Fruit fly (Drosophila melanogaster) whole organism, embryonic: ENCODE data around the gene CG4914.

Experiments
- Abd-B ChIP-seq: fragments of 200-800 bp; sonication (Bioruptor generic); optimal IDR thresholded peaks from 2 replicates; lab custom pipeline; 2018; ENCODE audit warnings: missing biosample characterization, mild to moderate bottlenecking, missing genetic modification characterization, moderate library complexity
- B-H2 ChIP-seq: fragments of 200-800 bp; sonication (Bioruptor generic); optimal IDR thresholded peaks from 2 replicates; lab custom pipeline; 2018; ENCODE audit warnings: missing biosample characterization, mild to moderate bottlenecking, missing genetic modification characterization
- CG1024 ChIP-seq: fragments of 200-800 bp; sonication (Bioruptor generic); IDR thresholded peaks from 2 replicates; pipeline ENCODE4 v1.3.6; 2022; ENCODE audit warnings: missing biosample characterization, missing genetic modification characterization
- CG11695 ChIP-seq: fragments of 200-800 bp; sonication (Bioruptor generic); IDR thresholded peaks from 3 replicates; pipeline ENCODE4 v1.3.6; 2022; ENCODE audit warnings: missing biosample characterization, missing genetic modification characterization
- CG13123 ChIP-seq: fragments of 200-800 bp; sonication (Bioruptor generic); optimal IDR thresholded peaks from 2 replicates; lab custom pipeline; 2016; ENCODE audit warnings: missing biosample characterization, missing genetic modification characterization
- CG17186 ChIP-seq: fragments of 200-800 bp; sonication (Bioruptor generic); optimal IDR thresholded peaks from 3 replicates; lab custom pipeline; 2017; ENCODE audit warnings: missing biosample characterization, missing genetic modification reagents, missing genetic modification characterization
- CG17385 ChIP-seq: fragments of 200-800 bp; sonication (Bioruptor generic); optimal IDR thresholded peaks from 3 replicates; lab custom pipeline; 2018; ENCODE audit warnings: missing biosample characterization, mild to moderate bottlenecking, missing genetic modification characterization
- CG17612 ChIP-seq: fragments of 200-800 bp; sonication (Bioruptor generic); IDR thresholded peaks from 2 replicates; pipeline ENCODE4 v1.3.6; 2022; ENCODE audit warnings: missing biosample characterization, missing genetic modification characterization
- CG2116 ChIP-seq: fragments of 200-800 bp; sonication (Bioruptor generic); optimal IDR thresholded peaks from 3 replicates; lab custom pipeline; 2018; ENCODE audit warnings: missing biosample characterization, mild to moderate bottlenecking, missing genetic modification characterization
- CG2712 ChIP-seq: fragments of 200-800 bp; optimal IDR thresholded peaks from 3 replicates; lab custom pipeline; 2019; ENCODE audit warnings: missing biosample characterization, mild to moderate bottlenecking, missing genetic modification characterization, moderate library complexity
- CG32767 ChIP-seq: fragments of 200-800 bp; sonication (Bioruptor generic); IDR thresholded peaks from 2 replicates; pipeline ENCODE4 v1.3.6; 2022; ENCODE audit warnings: missing biosample characterization, missing genetic modification characterization
- CG32772 ChIP-seq: fragments of 200-800 bp; sonication (Bioruptor generic); IDR thresholded peaks from 2 replicates; pipeline ENCODE4 v1.3.6; 2022; ENCODE audit warnings: missing biosample characterization, missing genetic modification characterization
- CG33213 ChIP-seq: fragments of 200-800 bp; sonication (Bioruptor generic); optimal IDR thresholded peaks from 3 replicates; lab custom pipeline; 2016; ENCODE audit warnings: missing biosample characterization, missing genetic modification characterization
- CG3838 ChIP-seq: fragments of 200-800 bp; sonication (Bioruptor generic); optimal IDR thresholded peaks from 3 replicates; lab custom pipeline; 2016; ENCODE audit warnings: missing biosample characterization, missing genetic modification characterization
- CG4282 ChIP-seq: fragments of 200-800 bp; sonication (Bioruptor generic); optimal IDR thresholded peaks from 2 replicates; lab custom pipeline; 2016; ENCODE audit warnings: missing biosample characterization, missing genetic modification characterization
- CG43689 ChIP-seq: fragments of 200-800 bp; sonication (Bioruptor generic); IDR thresholded peaks from 2 replicates; pipeline ENCODE4 v1.3.6; 2022; ENCODE audit warnings: missing biosample characterization, missing genetic modification characterization
- CG7556 ChIP-seq: fragments of 200-800 bp; sonication (Bioruptor generic); optimal IDR thresholded peaks from 2 replicates; lab custom pipeline; 2017; ENCODE audit warnings: missing biosample characterization, mild to moderate bottlenecking, missing genetic modification characterization
- CG8089 ChIP-seq: fragments of 200-800 bp; sonication (Bioruptor generic); optimal IDR thresholded peaks from 3 replicates; lab custom pipeline; 2016; ENCODE audit warnings: missing biosample characterization, missing genetic modification characterization
- CG9797 ChIP-seq: fragments of 200-800 bp; sonication (Bioruptor generic); optimal IDR thresholded peaks from 3 replicates; lab custom pipeline; 2018; ENCODE audit warnings: missing biosample characterization, mild to moderate bottlenecking, missing genetic modification characterization
- CG9817 ChIP-seq: fragments of 200-800 bp; sonication (Bioruptor generic); optimal IDR thresholded peaks from 2 replicates; lab custom pipeline; 2018; ENCODE audit warnings: missing biosample characterization, mild to moderate bottlenecking, missing genetic modification characterization, moderate library complexity
- CG9932 ChIP-seq: fragments of 200-800 bp; sonication (Bioruptor generic); IDR thresholded peaks from 2 replicates; pipeline ENCODE4 v1.3.6; 2022; ENCODE audit warnings: missing biosample characterization, missing genetic modification characterization
- Doc2 ChIP-seq: fragments of 200-800 bp; sonication (Bioruptor generic); IDR thresholded peaks from 2 replicates; pipeline ENCODE4 v1.3.6; 2022; ENCODE audit warnings: missing biosample characterization, missing genetic modification characterization
- Eip74EF ChIP-seq, 2 experiments: fragments of 200-800 bp in 1 of 2; fragments of >200 bp in 1 of 2; sonication (Bioruptor generic) in 1 of 2; optimal IDR thresholded peaks; 2 replicates each; lab custom pipeline; 2017 to 2019; ENCODE audit warnings: missing biosample characterization in 2 of 2, missing genetic modification characterization in 2 of 2, mild to moderate bottlenecking in 1 of 2, moderate library complexity in 1 of 2
- Fer1 ChIP-seq: fragments of 200-800 bp; sonication (Bioruptor generic); optimal IDR thresholded peaks from 2 replicates; lab custom pipeline; 2017; ENCODE audit warnings: missing biosample characterization, mild to moderate bottlenecking, missing genetic modification characterization
- HmgD ChIP-seq: fragments of 200-800 bp; sonication (Bioruptor generic); optimal IDR thresholded peaks from 3 replicates; lab custom pipeline; 2016; ENCODE audit warnings: missing biosample characterization, missing genetic modification characterization
- Scr ChIP-seq: fragments of 200-800 bp; sonication (Bioruptor generic); IDR thresholded peaks from 2 replicates; pipeline ENCODE4 v1.3.6; 2022; ENCODE audit warnings: missing biosample characterization, missing genetic modification characterization; ENCODE audit not compliant: partially characterized antibody
- Taf1 ChIP-seq: fragments of 200-800 bp; sonication (Bioruptor generic); IDR thresholded peaks from 2 replicates; pipeline ENCODE4 v1.3.6; 2022; ENCODE audit warnings: missing biosample characterization, missing genetic modification characterization
- amos ChIP-seq: fragments of 200-800 bp; sonication (Bioruptor generic); IDR thresholded peaks from 2 replicates; pipeline ENCODE4 v1.3.6; 2022; ENCODE audit warnings: missing biosample characterization, missing genetic modification characterization; ENCODE audit not compliant: partially characterized antibody
- br ChIP-seq: fragments of >200 bp; optimal IDR thresholded peaks from 2 replicates; lab custom pipeline; 2017
- croc ChIP-seq: fragments of 200-800 bp; sonication (Bioruptor generic); conservative IDR thresholded peaks from 3 replicates; pipeline ENCODE4 v1.3.6; 2022; ENCODE audit warnings: missing biosample characterization, missing genetic modification characterization
- cwo ChIP-seq: fragments of 200-800 bp; sonication (Bioruptor generic); optimal IDR thresholded peaks from 3 replicates; lab custom pipeline; 2017; ENCODE audit warnings: missing biosample characterization, missing genetic modification characterization, mild to moderate bottlenecking, moderate library complexity, missing genetic modification reagents
- da ChIP-seq: fragments of 200-800 bp; sonication (Bioruptor generic); optimal IDR thresholded peaks from 2 replicates; lab custom pipeline; 2016; ENCODE audit warnings: missing biosample characterization, missing genetic modification characterization
- dan ChIP-seq: fragments of 200-800 bp; sonication (Bioruptor generic); IDR thresholded peaks from 2 replicates; pipeline ENCODE4 v1.3.6; 2022; ENCODE audit warnings: missing biosample characterization, missing genetic modification characterization
- dmrt11E ChIP-seq: fragments of 200-800 bp; sonication (Bioruptor generic); optimal IDR thresholded peaks from 3 replicates; lab custom pipeline; 2018; ENCODE audit warnings: missing biosample characterization, mild to moderate bottlenecking, missing genetic modification characterization, moderate library complexity
- emc ChIP-seq: fragments of 200-800 bp; sonication (Bioruptor generic); optimal IDR thresholded peaks from 2 replicates; lab custom pipeline; 2016; ENCODE audit warnings: missing biosample characterization, missing genetic modification characterization
- gsb-n ChIP-seq: fragments of 200-800 bp; sonication (Bioruptor generic); optimal IDR thresholded peaks from 3 replicates; lab custom pipeline; 2018; ENCODE audit warnings: missing biosample characterization, mild to moderate bottlenecking, missing genetic modification characterization
- her ChIP-seq: fragments of 200-800 bp; sonication (Bioruptor generic); optimal IDR thresholded peaks from 2 replicates; lab custom pipeline; 2016; ENCODE audit warnings: missing biosample characterization, missing genetic modification characterization
- ind ChIP-seq: fragments of 200-800 bp; sonication (Bioruptor generic); optimal IDR thresholded peaks from 3 replicates; lab custom pipeline; 2016; ENCODE audit warnings: missing biosample characterization, missing genetic modification characterization
- lmd ChIP-seq: fragments of 200-800 bp; sonication (Bioruptor generic); IDR thresholded peaks from 2 replicates; pipeline ENCODE4 v1.3.6; 2022; ENCODE audit warnings: missing biosample characterization, missing genetic modification characterization
- mld ChIP-seq: fragments of 200-800 bp; sonication (Bioruptor generic); IDR thresholded peaks from 3 replicates; pipeline ENCODE4 v1.3.6; 2022; ENCODE audit warnings: missing biosample characterization, missing genetic modification characterization; ENCODE audit not compliant: partially characterized antibody
- nau ChIP-seq: fragments of 200-800 bp; sonication (Bioruptor generic); optimal IDR thresholded peaks from 3 replicates; lab custom pipeline; 2017; ENCODE audit warnings: missing biosample characterization, mild to moderate bottlenecking, missing genetic modification characterization, missing genetic modification reagents
- nerfin-1 ChIP-seq: fragments of 200-800 bp; sonication (Bioruptor generic); optimal IDR thresholded peaks from 3 replicates; lab custom pipeline; 2019; ENCODE audit warnings: missing biosample characterization, mild to moderate bottlenecking, missing genetic modification characterization, moderate library complexity
- pb ChIP-seq: fragments of 200-800 bp; sonication (Bioruptor generic); optimal IDR thresholded peaks from 3 replicates; lab custom pipeline; 2016; ENCODE audit warnings: missing biosample characterization, missing genetic modification characterization
- pros ChIP-seq: fragments of 200-800 bp; sonication (Bioruptor generic); optimal IDR thresholded peaks from 3 replicates; lab custom pipeline; 2019; ENCODE audit warnings: missing biosample characterization, mild to moderate bottlenecking, missing genetic modification characterization, moderate library complexity
- repo ChIP-seq: fragments of 200-800 bp; sonication (Bioruptor generic); optimal IDR thresholded peaks from 2 replicates; lab custom pipeline; 2016; ENCODE audit warnings: missing biosample characterization, missing genetic modification characterization
- seq ChIP-seq: fragments of 200-800 bp; sonication (Bioruptor generic); IDR thresholded peaks from 2 replicates; pipeline ENCODE4 v1.3.6; 2022; ENCODE audit warnings: missing biosample characterization, missing genetic modification characterization
- slou ChIP-seq: fragments of 200-800 bp; sonication (Bioruptor generic); optimal IDR thresholded peaks from 3 replicates; lab custom pipeline; 2016; ENCODE audit warnings: missing biosample characterization, missing genetic modification characterization
- slp2 ChIP-seq: fragments of 200-800 bp; sonication (Bioruptor generic); optimal IDR thresholded peaks from 2 replicates; lab custom pipeline; 2016; ENCODE audit warnings: missing biosample characterization, missing genetic modification characterization
- stwl ChIP-seq: fragments of 200-800 bp; sonication (Bioruptor generic); optimal IDR thresholded peaks from 3 replicates; lab custom pipeline; 2018; ENCODE audit warnings: missing biosample characterization, mild to moderate bottlenecking, missing genetic modification characterization, moderate library complexity
- zfh1 ChIP-seq: fragments of 200-800 bp; sonication (Bioruptor generic); IDR thresholded peaks from 3 replicates; pipeline ENCODE4 v1.3.6; 2022; ENCODE audit warnings: missing biosample characterization, missing genetic modification characterization

The CG4914 gene

DNA sequence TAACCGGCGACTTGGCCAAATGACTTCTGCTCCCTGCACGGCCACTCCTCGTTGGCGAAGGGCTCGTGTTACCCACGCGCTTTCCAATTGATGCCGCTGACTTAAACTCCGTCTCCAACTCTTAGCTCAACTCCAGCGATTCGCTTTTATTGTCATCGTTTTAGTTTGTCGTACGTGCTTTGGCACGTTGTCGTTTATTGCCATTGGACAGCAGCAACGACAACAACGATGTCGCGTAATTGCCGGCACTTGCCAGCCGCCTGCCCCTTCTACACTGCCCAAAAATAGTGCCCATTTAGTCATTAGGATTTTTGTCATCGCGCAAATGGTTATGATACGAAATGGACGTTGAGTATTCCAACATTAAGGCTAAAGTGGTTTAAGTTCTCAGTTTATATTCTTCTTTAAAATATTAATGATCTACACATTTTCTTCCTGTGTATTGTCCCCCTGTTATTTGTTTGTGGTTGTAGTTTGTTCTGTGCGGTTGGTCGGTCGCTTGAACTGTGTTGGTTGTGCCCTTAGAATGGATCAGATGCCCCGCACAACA, 12.1 kb downstream of the CG4914 start (continued):
- TF ChIP-seq CG13123 (GFP tag; lab: Kevin White, UChicago) (peak; percentile 78), her (peak; percentile 79), CG9817 (tag; lab: Kevin White, UChicago) (peak; percentile 81), slp2 (GFP tag; lab: Kevin White, UChicago) (peak; percentile 88), CG17385 (GFP tag; lab: Kevin White, UChicago) (peak; percentile 86), CG9797 (GFP tag; lab: Kevin White, UChicago) (peak; percentile 25), Scr (GFP tag; lab: Robert Waterston, UW) (no peak), CG43689 (GFP tag; lab: Robert Waterston, UW) (no peak; the same call in 1 of the 2 replicates), da (GFP tag; lab: Kevin White, UChicago) (peak; percentile 37), Taf1 (GFP tag; lab: Robert Waterston, UW) (peak; percentile 62; the same call in 1 of the 2 replicates), amos (GFP tag; lab: Robert Waterston, UW) (no peak), CG17612 (GFP tag; lab: Robert Waterston, UW) (peak; percentile 47; the same call in 1 of the 2 replicates), CG32772 (GFP tag; lab: Robert Waterston, UW) (peak; percentile 85), pros (GFP tag; lab: Kevin White, UChicago) (no peak), br (no peak), CG32767 (GFP tag; lab: Robert Waterston, UW) (peak; percentile 71), CG33213 (peak; percentile 88), dan (GFP tag; lab: Robert Waterston, UW) (peak; percentile 62; the same call in 1 of the 2 replicates), zfh1 (peak; percentile 92), CG11695 (GFP tag; lab: Robert Waterston, UW) (peak; percentile 85), slou (peak; percentile 80), CG3838 (peak; percentile 66), dmrt11E (tag; lab: Kevin White, UChicago) (peak; percentile 92), ind (GFP tag; lab: Kevin White, UChicago) (peak; percentile 80), emc (GFP tag; lab: Kevin White, UChicago) (peak; percentile 75), Eip74EF (GFP tag; optimal IDR thresholded peaks at IDR 0.05; lab: Kevin White, UChicago) (peak in 1 of 2 experiments; percentile 87), Doc2 (GFP tag; lab: Robert Waterston, UW) (0 out of 2 replicates have a peak, but pooled peaks have one; percentile 40), CG1024 (GFP tag; lab: Robert Waterston, UW) (peak; percentile 66), CG2712 (peak; percentile 94), CG2116 (GFP tag; lab: Kevin White, UChicago) (peak; percentile 44), croc (GFP tag; lab: Robert Waterston, UW) (peak; percentile 79), gsb-n (peak; percentile 84), CG4282 (GFP tag; lab: Kevin White, UChicago) (peak; percentile 83), CG8089 (GFP tag; lab: Kevin White, UChicago) (peak; percentile 88), CG7556 (GFP tag; lab: Kevin White, UChicago) (peak; percentile 89), repo (GFP tag; lab: Kevin White, UChicago) (peak; percentile 87), nerfin-1 (tag; lab: Kevin White, UChicago) (peak; percentile 49), Abd-B (peak; percentile 88), mld (GFP tag; lab: Robert Waterston, UW) (no peak), seq (GFP tag; lab: Robert Waterston, UW) (peak; percentile 83), nau (peak; percentile 79), lmd (GFP tag; lab: Robert Waterston, UW) (peak; percentile 87), CG9932 (GFP tag; lab: Robert Waterston, UW) (peak; percentile 69), B-H2 (GFP tag; lab: Kevin White, UChicago) (peak; percentile 62), HmgD (GFP tag; lab: Kevin White, UChicago) (peak; percentile 76), Fer1 (GFP tag; lab: Kevin White, UChicago) (peak; percentile 92), pb (peak; percentile 76), stwl (tag; lab: Kevin White, UChicago) (peak; percentile 33), CG17186 (GFP tag; lab: Kevin White, UChicago) (no peak), cwo (GFP tag; lab: Kevin White, UChicago) (peak; percentile 76)
